Fruit fly (Drosophila melanogaster) whole organism: ENCODE data around the gene CG13829.

ENCODE experiments used
- CG8478 ChIP-seq: fragments of >200 bp; optimal IDR thresholded peaks from 2 replicates; lab custom pipeline; 2018; ENCODE audit warnings: inconsistent platforms
- Dll ChIP-seq: fragments of >200 bp; optimal IDR thresholded peaks from 2 replicates; lab custom pipeline; 2017
- EcR ChIP-seq, 2 experiments: fragments of >200 bp; optimal IDR thresholded peaks; 2 replicates each; lab custom pipeline; 2017; ENCODE audit warnings: missing biosample characterization in 2 of 2, missing genetic modification characterization in 2 of 2, missing genetic modification reagents in 2 of 2
- pan ChIP-seq: fragments of >200 bp; optimal IDR thresholded peaks from 2 replicates; lab custom pipeline; 2017
- psq ChIP-seq: fragments of >200 bp; optimal IDR thresholded peaks from 2 replicates; lab custom pipeline; 2017
- usp ChIP-seq: fragments of >200 bp; optimal IDR thresholded peaks from 2 replicates; lab custom pipeline; 2017; ENCODE audit warnings: missing biosample characterization, missing genetic modification characterization, mixed read lengths

CG13829 gene

dm6 chr3R:23148433-23148832 is 12.7 kb downstream of the CG13829 start:
- TF ChIP-seq CG8478 (no peak), Dll (lab: Kevin White, UChicago) (no peak), usp (GFP tag; lab: Kevin White, UChicago) (no peak), pan (lab: Kevin White, UChicago) (no peak), psq (lab: Kevin White, UChicago) (no peak), EcR (GFP tag; optimal IDR thresholded peaks at IDR 0.05; lab: Kevin White, UChicago) (no peak)

dm6 chr3R:23147625-23148024 is 13.5 kb downstream of the CG13829 start:
- no peak for TF ChIP-seq usp (GFP tag; lab: Kevin White, UChicago)
- no peak for TF ChIP-seq psq (lab: Kevin White, UChicago)
- no peak for TF ChIP-seq CG8478
- no peak for TF ChIP-seq Dll (lab: Kevin White, UChicago)
- no peak for TF ChIP-seq EcR (GFP tag; optimal IDR thresholded peaks at IDR 0.05; lab: Kevin White, UChicago)
- TF ChIP-seq pan (lab: Kevin White, UChicago) = no peak

- TF ChIP-seq pan (lab: Kevin White, UChicago) = no peak
These were observed 14.1 kb downstream of the CG13829 start for dm6 chr3R:23147058-23147457.

- TF ChIP-seq usp (GFP tag; lab: Kevin White, UChicago) (no peak), CG8478 (no peak), psq (lab: Kevin White, UChicago) (no peak), Dll (lab: Kevin White, UChicago) (no peak), EcR (GFP tag; optimal IDR thresholded peaks at IDR 0.05; lab: Kevin White, UChicago) (no peak), pan (lab: Kevin White, UChicago) (no peak)
These were observed 15.5 kb downstream of the CG13829 start for dm6 chr3R:23145681-23146080.

- TF ChIP-seq pan (lab: Kevin White, UChicago) = no peak
- no peak for TF ChIP-seq psq (lab: Kevin White, UChicago)
- TF ChIP-seq EcR (GFP tag; optimal IDR thresholded peaks at IDR 0.05; lab: Kevin White, UChicago) = no peak
- TF ChIP-seq CG8478 = no peak
- TF ChIP-seq usp (GFP tag; lab: Kevin White, UChicago) = no peak
- no peak for TF ChIP-seq Dll (lab: Kevin White, UChicago)
These were observed 16.5 kb downstream of the CG13829 start for dm6 chr3R:23144654-23145053.

- TF ChIP-seq usp (GFP tag; lab: Kevin White, UChicago) = no peak
- no peak for TF ChIP-seq EcR (GFP tag; optimal IDR thresholded peaks at IDR 0.05; lab: Kevin White, UChicago)
- TF ChIP-seq pan (lab: Kevin White, UChicago) = no peak
- peak; percentile 38 for TF ChIP-seq Dll (lab: Kevin White, UChicago)
These were observed 17.7 kb downstream of the CG13829 start for dm6 chr3R:23143440-23143839.

dm6 chr3R:23141678-23142338 is 19.3 kb downstream of the CG13829 start, which contains the start of gene hh:
TSS of gene hh (minus strand) at chr3R:23141906.
- no peak for TF ChIP-seq usp (GFP tag; lab: Kevin White, UChicago)
- no peak for TF ChIP-seq EcR (GFP tag; optimal IDR thresholded peaks at IDR 0.05; lab: Kevin White, UChicago)
- no peak for TF ChIP-seq psq (lab: Kevin White, UChicago)
- no peak for TF ChIP-seq Dll (lab: Kevin White, UChicago)
- peak; percentile 70 for TF ChIP-seq CG8478
- TF ChIP-seq pan (lab: Kevin White, UChicago) = no peak

- no peak for TF ChIP-seq psq (lab: Kevin White, UChicago)
- TF ChIP-seq Dll (lab: Kevin White, UChicago) = no peak
- TF ChIP-seq CG8478 = no peak
- no peak for TF ChIP-seq EcR (GFP tag; optimal IDR thresholded peaks at IDR 0.05; lab: Kevin White, UChicago)
- no peak for TF ChIP-seq usp (GFP tag; lab: Kevin White, UChicago)
- TF ChIP-seq pan (lab: Kevin White, UChicago) = no peak
These were observed 20.0 kb downstream of the CG13829 start for dm6 chr3R:23141113-23141512.

- TF ChIP-seq Dll (lab: Kevin White, UChicago) = no peak
- TF ChIP-seq psq (lab: Kevin White, UChicago) = no peak
- TF ChIP-seq CG8478 = no peak
- no peak for TF ChIP-seq EcR (GFP tag; optimal IDR thresholded peaks at IDR 0.05; lab: Kevin White, UChicago)
These were observed 20.9 kb downstream of the CG13829 start for dm6 chr3R:23140280-23140679.

dm6 chr3R:23139634-23140010 is 21.5 kb downstream of the CG13829 start:
- TF ChIP-seq Dll (lab: Kevin White, UChicago) (no peak), pan (lab: Kevin White, UChicago) (no peak), CG8478 (no peak), EcR (GFP tag; optimal IDR thresholded peaks at IDR 0.05; lab: Kevin White, UChicago) (no peak), usp (GFP tag; lab: Kevin White, UChicago) (no peak), psq (lab: Kevin White, UChicago) (no peak)

dm6 chr3R:23138992-23139633 is 22.0 kb downstream of the CG13829 start:
- TF ChIP-seq Dll (lab: Kevin White, UChicago) (no peak), usp (GFP tag; lab: Kevin White, UChicago) (no peak), pan (lab: Kevin White, UChicago) (no peak), EcR (GFP tag; optimal IDR thresholded peaks at IDR 0.05; lab: Kevin White, UChicago) (no peak), CG8478 (no peak), psq (lab: Kevin White, UChicago) (no peak)

- TF ChIP-seq Dll (lab: Kevin White, UChicago) (no peak), pan (lab: Kevin White, UChicago) (no peak), usp (GFP tag; lab: Kevin White, UChicago) (no peak), EcR (GFP tag; optimal IDR thresholded peaks at IDR 0.05; lab: Kevin White, UChicago) (no peak), CG8478 (no peak), psq (lab: Kevin White, UChicago) (no peak)
These were observed 22.7 kb downstream of the CG13829 start for dm6 chr3R:23138439-23138838.
